Fruit fly (Drosophila melanogaster) Kc167 (cell line): ENCODE measurements around the gene BTBD9.

Source experiments
- Myc ChIP-seq: fragments of >200 bp; optimal IDR thresholded peaks from 2 replicates; lab custom pipeline; 2017; ENCODE audit warnings: missing external identifiers
- Sin3A ChIP-seq: fragments of >200 bp; optimal IDR thresholded peaks from 2 replicates; lab custom pipeline; 2018; ENCODE audit warnings: missing external identifiers
- h ChIP-seq: fragments of >200 bp; optimal IDR thresholded peaks from 3 replicates; lab custom pipeline; 2018; ENCODE audit warnings: missing external identifiers
- insv ChIP-seq: fragments of >200 bp; optimal IDR thresholded peaks from 3 replicates; lab custom pipeline; 2018; ENCODE audit warnings: missing external identifiers
- psq ChIP-seq: fragments of >200 bp; optimal IDR thresholded peaks from 2 replicates; lab custom pipeline; 2017; ENCODE audit warnings: missing external identifiers
- ttk ChIP-seq: sonication (Bioruptor generic); optimal IDR thresholded peaks from 2 replicates; lab custom pipeline; 2017; ENCODE audit warnings: missing external identifiers

BTBD9 gene

dm6 chrX:10775690-10776089 lies 7.4 kb downstream of the BTBD9 start:
- TF ChIP-seq insv (lab: Kevin White, UChicago) (no peak), h (lab: Kevin White, UChicago) (no peak), ttk (no peak), Myc (lab: Kevin White, UChicago) (no peak), Sin3A (lab: Kevin White, UChicago) (no peak), psq (lab: Kevin White, UChicago) (no peak)

dm6 chrX:10783374-10784064 lies 15.2 kb downstream of the BTBD9 start:
- TF ChIP-seq insv (lab: Kevin White, UChicago) (no peak), Sin3A (lab: Kevin White, UChicago) (no peak), Myc (lab: Kevin White, UChicago) (no peak), h (lab: Kevin White, UChicago) (no peak), ttk (no peak)

dm6 chrX:10784330-10784778 lies 16.0 kb downstream of the BTBD9 start:
- TF ChIP-seq psq (lab: Kevin White, UChicago), result no peak
- no peak for TF ChIP-seq Sin3A (lab: Kevin White, UChicago)
- no peak for TF ChIP-seq Myc (lab: Kevin White, UChicago)
- no peak for TF ChIP-seq h (lab: Kevin White, UChicago)

- TF ChIP-seq psq (lab: Kevin White, UChicago) (no peak), Myc (lab: Kevin White, UChicago) (no peak), insv (lab: Kevin White, UChicago) (no peak), Sin3A (lab: Kevin White, UChicago) (no peak), ttk (no peak), h (lab: Kevin White, UChicago) (no peak)
These were observed 16.7 kb downstream of the BTBD9 start for dm6 chrX:10784812-10785638.

dm6 chrX:10785920-10786361 lies 17.6 kb downstream of the BTBD9 start:
- TF ChIP-seq h (lab: Kevin White, UChicago) (no peak), insv (lab: Kevin White, UChicago) (no peak), Myc (lab: Kevin White, UChicago) (no peak), ttk (no peak), Sin3A (lab: Kevin White, UChicago) (no peak), psq (lab: Kevin White, UChicago) (no peak)

dm6 chrX:10786443-10787097 lies 18.2 kb downstream of the BTBD9 start, which contains the start of the genes Ant2 and sesB:
Ant2 (minus strand) TSS chrX:10786907.
sesB (minus strand) TSS chrX:10786958.
- TF ChIP-seq ttk, result no peak
- TF ChIP-seq Sin3A (lab: Kevin White, UChicago), result no peak
- no peak for TF ChIP-seq Myc (lab: Kevin White, UChicago)
- TF ChIP-seq h (lab: Kevin White, UChicago), result no peak
- no peak for TF ChIP-seq insv (lab: Kevin White, UChicago)
- TF ChIP-seq psq (lab: Kevin White, UChicago), result no peak

dm6 chrX:10787352-10787751 lies 19.0 kb downstream of the BTBD9 start:
- TF ChIP-seq ttk, result no peak
- TF ChIP-seq h (lab: Kevin White, UChicago), result no peak
- TF ChIP-seq psq (lab: Kevin White, UChicago), result no peak

dm6 chrX:10789279-10789678 lies 20.9 kb downstream of the BTBD9 start:
- TF ChIP-seq Sin3A (lab: Kevin White, UChicago) (no peak), insv (lab: Kevin White, UChicago) (no peak), h (lab: Kevin White, UChicago) (no peak), Myc (lab: Kevin White, UChicago) (no peak), psq (lab: Kevin White, UChicago) (no peak), ttk (no peak)

- TF ChIP-seq Myc (lab: Kevin White, UChicago) (no peak), h (lab: Kevin White, UChicago) (no peak), ttk (no peak), Sin3A (lab: Kevin White, UChicago) (no peak), psq (lab: Kevin White, UChicago) (no peak), insv (lab: Kevin White, UChicago) (no peak)
These were observed 32.7 kb downstream of the BTBD9 start for dm6 chrX:10801033-10801432.

dm6 chrX:10801827-10802456 lies 33.6 kb downstream of the BTBD9 start:
- no peak for TF ChIP-seq insv (lab: Kevin White, UChicago)
- TF ChIP-seq psq (lab: Kevin White, UChicago), result no peak
- no peak for TF ChIP-seq h (lab: Kevin White, UChicago)
- TF ChIP-seq Myc (lab: Kevin White, UChicago), result no peak
- TF ChIP-seq Sin3A (lab: Kevin White, UChicago), result no peak
- TF ChIP-seq ttk, result no peak
